Fruit fly (Drosophila melanogaster) whole organism, prepupa: Measurements from ENCODE around the gene yellow-k.

Experiments used
- Blimp-1 ChIP-seq: fragments of 200-800 bp; sonication (Bioruptor generic); optimal IDR thresholded peaks from 3 replicates; lab custom pipeline; 2017; ENCODE audit warnings: missing biosample characterization, missing genetic modification characterization, mild to moderate bottlenecking, moderate library complexity, missing genetic modification reagents
- CG10669 ChIP-seq: fragments of 200-800 bp; sonication (Bioruptor generic); optimal IDR thresholded peaks from 3 replicates; lab custom pipeline; 2018; ENCODE audit warnings: missing biosample characterization, mild to moderate bottlenecking, missing genetic modification characterization, moderate library complexity
- CG11294 ChIP-seq: fragments of 200-800 bp; sonication (Bioruptor generic); IDR thresholded peaks from 2 replicates; pipeline ENCODE4 v1.3.6; 2022; ENCODE audit warnings: missing biosample characterization, missing genetic modification characterization
- CG11762 ChIP-seq: fragments of 200-800 bp; sonication (Bioruptor generic); optimal IDR thresholded peaks from 3 replicates; lab custom pipeline; 2016; ENCODE audit warnings: missing biosample characterization, missing genetic modification characterization; ENCODE audit not compliant: insufficient read depth
- CG11902 ChIP-seq: fragments of 200-800 bp; sonication (Bioruptor generic); optimal IDR thresholded peaks from 3 replicates; lab custom pipeline; 2016; ENCODE audit warnings: missing biosample characterization, missing genetic modification characterization
- CG15336 ChIP-seq: fragments of 200-800 bp; sonication (Bioruptor generic); IDR thresholded peaks from 2 replicates; pipeline ENCODE4 v1.3.6; 2022; ENCODE audit warnings: missing biosample characterization, missing genetic modification characterization
- CG1621 ChIP-seq: fragments of 200-800 bp; sonication (Bioruptor generic); optimal IDR thresholded peaks from 3 replicates; lab custom pipeline; 2018; ENCODE audit warnings: missing biosample characterization, mild to moderate bottlenecking, missing genetic modification characterization
- CG16779 ChIP-seq: fragments of 200-800 bp; sonication (Bioruptor generic); optimal IDR thresholded peaks from 3 replicates; lab custom pipeline; 2017; ENCODE audit warnings: missing biosample characterization, mild to moderate bottlenecking, missing genetic modification characterization
- CG31627 ChIP-seq: fragments of 200-800 bp; sonication (Bioruptor generic); optimal IDR thresholded peaks from 3 replicates; lab custom pipeline; 2016; ENCODE audit warnings: missing biosample characterization, missing genetic modification characterization
- CG32006 ChIP-seq: fragments of 200-800 bp; sonication (Bioruptor generic); optimal IDR thresholded peaks from 3 replicates; lab custom pipeline; 2017; ENCODE audit warnings: missing biosample characterization, mild to moderate bottlenecking, missing genetic modification characterization
- CG34406 ChIP-seq: fragments of 200-800 bp; sonication (Bioruptor generic); optimal IDR thresholded peaks from 3 replicates; lab custom pipeline; 2016; ENCODE audit warnings: missing biosample characterization, missing genetic modification characterization
- CG3919 ChIP-seq: fragments of 200-800 bp; sonication (Bioruptor generic); optimal IDR thresholded peaks from 3 replicates; lab custom pipeline; 2016; ENCODE audit warnings: missing biosample characterization, missing genetic modification characterization
- CG4318 ChIP-seq: fragments of 200-800 bp; sonication (Bioruptor generic); optimal IDR thresholded peaks from 3 replicates; lab custom pipeline; 2017; ENCODE audit warnings: missing biosample characterization, mild to moderate bottlenecking, missing genetic modification characterization
- CG6163 ChIP-seq: fragments of 200-800 bp; sonication (Bioruptor generic); IDR thresholded peaks from 3 replicates; pipeline ENCODE4 v1.3.6; 2022; ENCODE audit warnings: missing biosample characterization, missing genetic modification characterization
- CG6792 ChIP-seq: fragments of 200-800 bp; sonication (Bioruptor generic); optimal IDR thresholded peaks from 3 replicates; lab custom pipeline; 2016; ENCODE audit warnings: missing biosample characterization, missing genetic modification characterization
- CG7368 ChIP-seq: fragments of 200-800 bp; sonication (Bioruptor generic); optimal IDR thresholded peaks from 3 replicates; lab custom pipeline; 2016; ENCODE audit warnings: missing biosample characterization, missing genetic modification characterization
- CG8119 ChIP-seq: fragments of 200-800 bp; sonication (Bioruptor generic); IDR thresholded peaks from 3 replicates; pipeline ENCODE4 v1.3.6; 2022; ENCODE audit warnings: missing biosample characterization, missing genetic modification characterization
- CG8319 ChIP-seq: fragments of 200-800 bp; sonication (Bioruptor generic); optimal IDR thresholded peaks from 3 replicates; lab custom pipeline; 2016; ENCODE audit warnings: missing biosample characterization, missing genetic modification characterization
- CG8632 ChIP-seq: fragments of 200-800 bp; sonication (Bioruptor generic); optimal IDR thresholded peaks from 3 replicates; lab custom pipeline; 2016; ENCODE audit warnings: missing biosample characterization, missing genetic modification characterization
- CG9139 ChIP-seq: fragments of 200-800 bp; sonication (Bioruptor generic); optimal IDR thresholded peaks from 3 replicates; lab custom pipeline; 2017; ENCODE audit warnings: missing biosample characterization, mild to moderate bottlenecking, missing genetic modification characterization
- Eip75B ChIP-seq: fragments of 200-800 bp; sonication (Bioruptor generic); optimal IDR thresholded peaks from 3 replicates; lab custom pipeline; 2016; ENCODE audit warnings: missing biosample characterization, missing genetic modification characterization
- Eip78C ChIP-seq: fragments of 200-800 bp; sonication (Bioruptor generic); peaks from one replicate; lab custom pipeline; 2016; ENCODE audit warnings: missing biosample characterization, missing genetic modification characterization
- Ets21C ChIP-seq: fragments of 200-800 bp; sonication (Bioruptor generic); optimal IDR thresholded peaks from 3 replicates; lab custom pipeline; 2016; ENCODE audit warnings: missing biosample characterization, missing genetic modification characterization
- Hr38 ChIP-seq: sonication (Bioruptor generic); optimal IDR thresholded peaks from 2 replicates; lab custom pipeline; 2016; ENCODE audit warnings: missing biosample characterization, missing genetic modification characterization
- Hr39 ChIP-seq: fragments of 200-800 bp; sonication (Bioruptor generic); optimal IDR thresholded peaks from 2 replicates; lab custom pipeline; 2016; ENCODE audit warnings: missing biosample characterization, missing genetic modification characterization
- Hr4 ChIP-seq: fragments of 200-800 bp; sonication (Bioruptor generic); optimal IDR thresholded peaks from 3 replicates; lab custom pipeline; 2016; ENCODE audit warnings: missing biosample characterization, missing genetic modification characterization
- Lpt ChIP-seq: fragments of 200-800 bp; sonication (Bioruptor generic); optimal IDR thresholded peaks from 3 replicates; lab custom pipeline; 2016; ENCODE audit warnings: missing biosample characterization, missing genetic modification characterization
- OdsH ChIP-seq: fragments of 200-800 bp; sonication (Bioruptor generic); optimal IDR thresholded peaks from 3 replicates; lab custom pipeline; 2016; ENCODE audit warnings: missing biosample characterization, missing genetic modification characterization
- Smox ChIP-seq: fragments of 200-800 bp; sonication (Bioruptor generic); optimal IDR thresholded peaks from 3 replicates; lab custom pipeline; 2016; ENCODE audit warnings: missing biosample characterization, missing genetic modification characterization
- Sox14 ChIP-seq: fragments of 200-800 bp; sonication (Bioruptor generic); optimal IDR thresholded peaks from 3 replicates; lab custom pipeline; 2016; ENCODE audit warnings: missing biosample characterization, missing genetic modification characterization
- Sox15 ChIP-seq: fragments of 200-800 bp; sonication (Bioruptor generic); optimal IDR thresholded peaks from 3 replicates; lab custom pipeline; 2016; ENCODE audit warnings: missing biosample characterization, missing genetic modification characterization
- achi ChIP-seq: fragments of 200-800 bp; sonication (Bioruptor generic); optimal IDR thresholded peaks from 3 replicates; lab custom pipeline; 2016; ENCODE audit warnings: missing biosample characterization, missing genetic modification characterization
- acj6 ChIP-seq: fragments of 200-800 bp; sonication (Bioruptor generic); optimal IDR thresholded peaks from 3 replicates; lab custom pipeline; 2016; ENCODE audit warnings: missing biosample characterization, missing genetic modification characterization
- dac ChIP-seq: fragments of 200-800 bp; sonication (Bioruptor generic); optimal IDR thresholded peaks from 2 replicates; lab custom pipeline; 2017; ENCODE audit warnings: missing biosample characterization, mild to moderate bottlenecking, missing genetic modification characterization
- dsx ChIP-seq: fragments of 200-800 bp; optimal IDR thresholded peaks from 3 replicates; lab custom pipeline; 2019; ENCODE audit warnings: missing biosample characterization, mild to moderate bottlenecking, missing genetic modification characterization, moderate library complexity; ENCODE audit not compliant: poor library complexity, severe bottlenecking
- eg ChIP-seq: fragments of 200-800 bp; sonication (Bioruptor generic); IDR thresholded peaks from 3 replicates; pipeline ENCODE4 v1.3.6; 2022; ENCODE audit warnings: missing biosample characterization, missing genetic modification characterization
- fd59A ChIP-seq: fragments of 200-800 bp; sonication (Bioruptor generic); optimal IDR thresholded peaks from 2 replicates; lab custom pipeline; 2017; ENCODE audit warnings: missing biosample characterization, mild to moderate bottlenecking, missing genetic modification characterization, missing genetic modification reagents
- fd85E ChIP-seq: fragments of 200-800 bp; sonication (Bioruptor generic); optimal IDR thresholded peaks from 3 replicates; lab custom pipeline; 2016; ENCODE audit warnings: missing biosample characterization, missing genetic modification characterization
- fkh ChIP-seq: fragments of 200-800 bp; sonication (Bioruptor generic); optimal IDR thresholded peaks from 3 replicates; lab custom pipeline; 2017; ENCODE audit warnings: missing biosample characterization, mild to moderate bottlenecking, missing genetic modification characterization, moderate library complexity
- lz ChIP-seq: fragments of 200-800 bp; sonication (Bioruptor generic); optimal IDR thresholded peaks from 3 replicates; lab custom pipeline; 2016; ENCODE audit warnings: missing biosample characterization, missing genetic modification characterization
- net ChIP-seq: fragments of 200-800 bp; sonication (Bioruptor generic); optimal IDR thresholded peaks from 3 replicates; lab custom pipeline; 2016; ENCODE audit warnings: missing biosample characterization, missing genetic modification characterization
- salr ChIP-seq, 2 experiments: fragments of 200-800 bp; sonication (Bioruptor generic); optimal IDR thresholded peaks; 3 replicates each; lab custom pipeline; 2016 to 2018; ENCODE audit warnings: missing biosample characterization in 2 of 2, missing genetic modification characterization in 2 of 2, mild to moderate bottlenecking in 1 of 2
- spab ChIP-seq: fragments of 200-800 bp; sonication (Bioruptor generic); optimal IDR thresholded peaks from 2 replicates; lab custom pipeline; 2017; ENCODE audit warnings: missing biosample characterization, mild to moderate bottlenecking, missing genetic modification characterization, missing genetic modification reagents
- ss ChIP-seq, 2 experiments: fragments of 200-800 bp; sonication (Bioruptor generic); optimal IDR thresholded peaks; 2 replicates in 1 of 2; 3 replicates in 1 of 2; lab custom pipeline; 2017 to 2018; ENCODE audit warnings: mild to moderate bottlenecking in 2 of 2, missing biosample characterization in 2 of 2, missing genetic modification characterization in 2 of 2, moderate library complexity in 1 of 2
- topi ChIP-seq: fragments of 200-800 bp; sonication (Bioruptor generic); optimal IDR thresholded peaks from 3 replicates; lab custom pipeline; 2016; ENCODE audit warnings: missing biosample characterization, missing genetic modification characterization
- vri ChIP-seq: fragments of 200-800 bp; sonication (Bioruptor generic); optimal IDR thresholded peaks from 3 replicates; lab custom pipeline; 2016; ENCODE audit warnings: missing biosample characterization, mild to moderate bottlenecking, missing genetic modification characterization

The yellow-k gene

DNA sequence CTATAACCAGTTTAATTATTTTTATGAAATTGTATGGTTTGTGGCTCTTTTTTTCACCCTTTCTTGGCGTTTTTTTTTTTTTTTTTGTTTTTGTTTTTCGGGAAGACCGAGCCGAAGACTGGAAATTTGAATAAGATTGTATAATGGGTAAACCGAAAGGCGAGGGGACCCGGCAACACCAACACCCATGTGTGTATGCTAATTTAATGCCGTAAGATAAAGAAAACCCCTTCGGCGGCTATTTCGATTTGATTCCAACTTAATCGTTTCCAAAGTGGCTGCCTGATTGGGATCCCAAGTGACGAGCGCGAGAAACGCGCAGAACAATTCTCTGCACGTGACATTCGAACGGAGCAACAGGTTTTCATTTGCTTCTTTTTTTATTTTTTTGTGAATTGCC lies 23.0 kb downstream of the yellow-k start:
- TF ChIP-seq CG15336 (GFP tag; lab: Robert Waterston, UW) (peak; percentile 27; the same call in 1 of the 2 replicates), CG8632 (GFP tag; lab: Kevin White, UChicago) (no peak), CG8119 (GFP tag; lab: Robert Waterston, UW) (0 out of 3 replicates have a peak, but pooled peaks have one; percentile 40), CG34406 (GFP tag; lab: Kevin White, UChicago) (no peak), CG4318 (GFP tag; lab: Kevin White, UChicago) (no peak), CG11762 (no peak), spab (no peak), Sox15 (no peak), CG10669 (GFP tag; lab: Kevin White, UChicago) (no peak), CG16779 (tag; lab: Kevin White, UChicago) (no peak), Blimp-1 (GFP tag; lab: Kevin White, UChicago) (no peak), eg (GFP tag; lab: Robert Waterston, UW) (no peak), vri (peak; percentile 24), Eip78C (GFP tag; lab: Kevin White, UChicago) (peak; percentile 53), Hr38 (GFP tag; lab: Kevin White, UChicago) (no peak), CG9139 (GFP tag; lab: Kevin White, UChicago) (no peak), CG8319 (GFP tag; lab: Kevin White, UChicago) (no peak), fd59A (GFP tag; lab: Kevin White, UChicago) (no peak), topi (GFP tag; lab: Kevin White, UChicago) (no peak)

DNA sequence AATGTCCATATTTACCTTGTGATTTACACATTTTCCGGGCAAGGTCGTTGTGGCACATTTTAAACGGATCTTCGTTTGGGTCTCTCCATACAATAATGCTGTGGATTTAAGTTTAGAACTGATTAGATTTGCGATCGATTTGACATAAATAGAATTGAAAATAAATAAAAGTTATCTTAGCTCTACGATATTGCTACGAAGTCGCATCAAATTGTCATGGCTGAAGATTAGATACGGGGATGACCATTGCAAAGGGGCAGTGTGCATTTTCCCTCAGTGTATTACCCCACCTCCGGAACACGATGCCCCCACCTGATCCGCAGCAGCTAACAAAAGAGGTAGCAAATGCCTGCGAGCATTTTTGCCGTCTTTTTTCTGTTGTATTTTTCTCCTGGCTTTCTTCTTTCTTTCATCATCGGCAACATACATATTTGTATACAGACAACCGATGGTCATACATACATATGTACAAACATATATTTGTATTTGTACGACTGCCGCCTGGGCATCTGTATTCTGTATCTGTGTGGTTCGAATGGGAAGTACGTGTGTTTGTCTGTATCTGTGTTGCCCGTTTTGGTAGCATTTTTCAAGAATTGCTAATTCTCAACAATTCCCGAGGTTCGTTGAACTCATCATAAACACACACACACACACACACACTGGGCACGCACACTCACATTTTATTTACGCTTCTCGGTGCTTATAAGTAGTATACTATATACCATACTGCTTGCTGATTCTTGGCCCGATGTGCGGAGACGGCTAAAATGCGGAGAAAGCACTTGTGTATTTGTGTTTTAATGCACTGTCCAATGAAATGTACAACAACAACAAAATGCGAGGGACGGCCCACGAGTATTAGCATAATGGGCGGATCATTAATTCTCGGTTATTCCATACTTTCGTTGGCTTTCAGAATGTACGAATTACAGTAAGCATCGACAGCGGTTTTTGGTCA lies 24.3 kb downstream of the yellow-k start:
- TF ChIP-seq dsx (GFP tag; lab: Kevin White, UChicago) = no peak
- no peak for TF ChIP-seq Sox15
- TF ChIP-seq Hr39 (GFP tag; lab: Kevin White, UChicago) = peak; percentile 68
- TF ChIP-seq CG6792 (GFP tag; lab: Kevin White, UChicago) = peak; percentile 22
- TF ChIP-seq net (GFP tag; lab: Kevin White, UChicago) = no peak
- TF ChIP-seq eg (GFP tag; lab: Robert Waterston, UW) = no peak
- peak; percentile 35 for TF ChIP-seq Sox14 (GFP tag; lab: Kevin White, UChicago)
- TF ChIP-seq dac = no peak
- peak; percentile 33 for TF ChIP-seq OdsH (GFP tag; lab: Kevin White, UChicago)
- peak; percentile 12 for TF ChIP-seq Eip75B (GFP tag; lab: Kevin White, UChicago)
- TF ChIP-seq CG8319 (GFP tag; lab: Kevin White, UChicago) = no peak
- peak; percentile 19 for TF ChIP-seq CG34406 (GFP tag; lab: Kevin White, UChicago)
- peak; percentile 74 for TF ChIP-seq CG32006 (GFP tag; lab: Kevin White, UChicago)
- peak; percentile 32 for TF ChIP-seq vri
- no peak for TF ChIP-seq CG16779 (tag; lab: Kevin White, UChicago)
- peak; percentile 47 for TF ChIP-seq CG31627 (GFP tag; lab: Kevin White, UChicago)
- no peak for TF ChIP-seq CG1621 (tag; lab: Kevin White, UChicago)
- peak; percentile 6 for TF ChIP-seq CG3919
- TF ChIP-seq Eip78C (GFP tag; lab: Kevin White, UChicago) = peak; percentile 59
- peak; percentile 57 for TF ChIP-seq topi (GFP tag; lab: Kevin White, UChicago)
- no peak for TF ChIP-seq Hr38 (GFP tag; lab: Kevin White, UChicago)
- TF ChIP-seq lz = peak; percentile 53
- no peak for TF ChIP-seq CG8119 (GFP tag; lab: Robert Waterston, UW)
- TF ChIP-seq achi (GFP tag; lab: Kevin White, UChicago) = no peak
- no peak for TF ChIP-seq CG8632 (GFP tag; lab: Kevin White, UChicago)
- peak; percentile 33 for TF ChIP-seq fkh (GFP tag; lab: Kevin White, UChicago)
- TF ChIP-seq CG6163 (GFP tag; lab: Robert Waterston, UW) = no peak
- TF ChIP-seq spab = no peak
- TF ChIP-seq CG11294 = no peak
- no peak for TF ChIP-seq Lpt (GFP tag; lab: Kevin White, UChicago)
- peak; percentile 23 for TF ChIP-seq Ets21C (GFP tag; lab: Kevin White, UChicago)
- no peak for TF ChIP-seq fd59A (GFP tag; lab: Kevin White, UChicago)
- peak; percentile 46 for TF ChIP-seq Smox (GFP tag; lab: Kevin White, UChicago)
- TF ChIP-seq salr (GFP tag; optimal IDR thresholded peaks at IDR 0.05; lab: Kevin White, UChicago) = peak in 1 of 2 experiments; percentile 43
- TF ChIP-seq ss (GFP tag; optimal IDR thresholded peaks at IDR 0.05; lab: Kevin White, UChicago) = no peak
- TF ChIP-seq fd85E = no peak
- TF ChIP-seq CG11902 = no peak
- peak; percentile 61 for TF ChIP-seq Hr4 (GFP tag; lab: Kevin White, UChicago)
- peak; percentile 37 for TF ChIP-seq acj6 (GFP tag; lab: Kevin White, UChicago)
- no peak for TF ChIP-seq CG7368 (GFP tag; lab: Kevin White, UChicago)
